Fruit fly (Drosophila melanogaster) whole organism, embryonic: ENCODE data around the gene PIG-U.

ENCODE experiments used
- ATbp ChIP-seq: fragments of 200-800 bp; sonication (Bioruptor generic); optimal IDR thresholded peaks from 2 replicates; lab custom pipeline; 2017; ENCODE audit warnings: missing biosample characterization, mild to moderate bottlenecking, missing genetic modification characterization, missing genetic modification reagents
- Aef1 ChIP-seq: fragments of 200-800 bp; sonication (Bioruptor generic); IDR thresholded peaks from 3 replicates; pipeline ENCODE4 v1.3.6; 2022; ENCODE audit warnings: missing biosample characterization, missing genetic modification characterization
- Atf-2 ChIP-seq: fragments of 200-800 bp; sonication (Bioruptor generic); optimal IDR thresholded peaks from 2 replicates; lab custom pipeline; 2016; ENCODE audit warnings: missing biosample characterization, missing genetic modification characterization
- CG10979 ChIP-seq: fragments of 200-800 bp; sonication (Bioruptor generic); optimal IDR thresholded peaks from 2 replicates; lab custom pipeline; 2018; ENCODE audit warnings: missing biosample characterization, mild to moderate bottlenecking, missing genetic modification characterization, moderate library complexity
- CG11504 ChIP-seq: fragments of 200-800 bp; sonication (Bioruptor generic); optimal IDR thresholded peaks from 3 replicates; lab custom pipeline; 2019; ENCODE audit warnings: missing biosample characterization, mild to moderate bottlenecking, missing genetic modification characterization, moderate library complexity
- CG12769 ChIP-seq: fragments of 200-800 bp; sonication (Bioruptor generic); optimal IDR thresholded peaks from 2 replicates; lab custom pipeline; 2019; ENCODE audit warnings: missing biosample characterization, mild to moderate bottlenecking, missing genetic modification characterization, moderate library complexity
- CG13424 ChIP-seq: fragments of 200-800 bp; sonication (Bioruptor generic); optimal IDR thresholded peaks from 2 replicates; lab custom pipeline; 2019; ENCODE audit warnings: missing biosample characterization, mild to moderate bottlenecking, missing genetic modification characterization, moderate library complexity
- CG13624 ChIP-seq: fragments of 200-800 bp; sonication (Bioruptor generic); optimal IDR thresholded peaks from 2 replicates; lab custom pipeline; 2016; ENCODE audit warnings: missing biosample characterization, missing genetic modification characterization
- CG14050 ChIP-seq: fragments of 200-800 bp; sonication (Bioruptor generic); IDR thresholded peaks from 3 replicates; pipeline ENCODE4 v1.3.6; 2022; ENCODE audit warnings: missing biosample characterization, missing genetic modification characterization
- CG1602 ChIP-seq: fragments of 200-800 bp; sonication (Bioruptor generic); optimal IDR thresholded peaks from 3 replicates; lab custom pipeline; 2016; ENCODE audit warnings: missing biosample characterization, missing genetic modification characterization
- CG17359 ChIP-seq: fragments of 200-800 bp; sonication (Bioruptor generic); optimal IDR thresholded peaks from 3 replicates; lab custom pipeline; 2018; ENCODE audit warnings: missing biosample characterization, mild to moderate bottlenecking, missing genetic modification characterization, moderate library complexity
- CG17568 ChIP-seq: fragments of 200-800 bp; sonication (Bioruptor generic); optimal IDR thresholded peaks from 2 replicates; lab custom pipeline; 2018; ENCODE audit warnings: missing biosample characterization, mild to moderate bottlenecking, missing genetic modification characterization, moderate library complexity
- CG18262 ChIP-seq: fragments of 200-800 bp; optimal IDR thresholded peaks from 3 replicates; lab custom pipeline; 2019; ENCODE audit warnings: missing biosample characterization, mild to moderate bottlenecking, missing genetic modification characterization, moderate library complexity
- CG18476 ChIP-seq: fragments of 200-800 bp; sonication (Bioruptor generic); optimal IDR thresholded peaks from 2 replicates; lab custom pipeline; 2016; ENCODE audit warnings: missing biosample characterization, mild to moderate bottlenecking, missing genetic modification characterization
- CG18764 ChIP-seq: fragments of 200-800 bp; sonication (Bioruptor generic); optimal IDR thresholded peaks from 3 replicates; lab custom pipeline; 2016; ENCODE audit warnings: missing biosample characterization, missing genetic modification characterization
- CG2120 ChIP-seq: fragments of 200-800 bp; sonication (Bioruptor generic); optimal IDR thresholded peaks from 3 replicates; lab custom pipeline; 2016; ENCODE audit warnings: missing biosample characterization, missing genetic modification characterization
- CG2129 ChIP-seq: fragments of 200-800 bp; sonication (Bioruptor generic); IDR thresholded peaks from 2 replicates; pipeline ENCODE4 v1.3.6; 2022; ENCODE audit warnings: missing biosample characterization, missing genetic modification characterization; ENCODE audit not compliant: partially characterized antibody
- CG33213 ChIP-seq: fragments of 200-800 bp; sonication (Bioruptor generic); optimal IDR thresholded peaks from 3 replicates; lab custom pipeline; 2016; ENCODE audit warnings: missing biosample characterization, missing genetic modification characterization
- CG4730 ChIP-seq: fragments of 200-800 bp; sonication (Bioruptor generic); IDR thresholded peaks from 2 replicates; pipeline ENCODE4 v1.3.6; 2022; ENCODE audit warnings: missing biosample characterization, missing genetic modification characterization
- CG6689 ChIP-seq: fragments of 200-800 bp; sonication (Bioruptor generic); IDR thresholded peaks from 2 replicates; pipeline ENCODE4 v1.3.6; 2022; ENCODE audit warnings: missing biosample characterization, missing genetic modification characterization
- CG7271 ChIP-seq: fragments of 200-800 bp; sonication (Bioruptor generic); optimal IDR thresholded peaks from 2 replicates; lab custom pipeline; 2018; ENCODE audit warnings: missing biosample characterization, mild to moderate bottlenecking, missing genetic modification characterization, moderate library complexity
- CG7745 ChIP-seq: fragments of 200-800 bp; sonication (Bioruptor generic); optimal IDR thresholded peaks from 2 replicates; lab custom pipeline; 2018; ENCODE audit warnings: missing biosample characterization, mild to moderate bottlenecking, missing genetic modification characterization, moderate library complexity
- CG9609 ChIP-seq: fragments of 200-800 bp; sonication (Bioruptor generic); optimal IDR thresholded peaks from 3 replicates; lab custom pipeline; 2016; ENCODE audit warnings: missing biosample characterization, missing genetic modification characterization
- E2f1 ChIP-seq: fragments of 200-800 bp; sonication (Bioruptor generic); IDR thresholded peaks from 2 replicates; pipeline ENCODE4 v1.3.6; 2022; ENCODE audit warnings: missing biosample characterization, missing genetic modification characterization
- HLH3B ChIP-seq: fragments of 200-800 bp; sonication (Bioruptor generic); IDR thresholded peaks from 2 replicates; pipeline ENCODE4 v1.3.6; 2022; ENCODE audit warnings: missing biosample characterization, missing genetic modification characterization
- HLH4C ChIP-seq: fragments of 200-800 bp; sonication (Bioruptor generic); IDR thresholded peaks from 3 replicates; pipeline ENCODE4 v1.3.6; 2022; ENCODE audit warnings: missing biosample characterization, missing genetic modification characterization; ENCODE audit not compliant: partially characterized antibody
- HmgD ChIP-seq: fragments of 200-800 bp; sonication (Bioruptor generic); optimal IDR thresholded peaks from 3 replicates; lab custom pipeline; 2016; ENCODE audit warnings: missing biosample characterization, missing genetic modification characterization
- Optix ChIP-seq: fragments of 200-800 bp; sonication (Bioruptor generic); IDR thresholded peaks from 3 replicates; pipeline ENCODE4 v1.3.6; 2022; ENCODE audit warnings: missing biosample characterization, missing genetic modification characterization
- Sox100B ChIP-seq: fragments of 200-800 bp; sonication (Bioruptor generic); optimal IDR thresholded peaks from 3 replicates; lab custom pipeline; 2018; ENCODE audit warnings: missing biosample characterization, mild to moderate bottlenecking, missing genetic modification characterization
- Ssrp ChIP-seq: fragments of 200-800 bp; sonication (Bioruptor generic); optimal IDR thresholded peaks from 2 replicates; lab custom pipeline; 2018; ENCODE audit warnings: missing biosample characterization, mild to moderate bottlenecking, missing genetic modification characterization, moderate library complexity
- ase ChIP-seq: fragments of 200-800 bp; sonication (Bioruptor generic); IDR thresholded peaks from 3 replicates; pipeline ENCODE4 v1.3.6; 2022; ENCODE audit warnings: missing biosample characterization, missing genetic modification characterization
- cad ChIP-seq: fragments of >200 bp; optimal IDR thresholded peaks from 2 replicates; lab custom pipeline; 2017; ENCODE audit warnings: missing biosample characterization, missing genetic modification characterization
- chn ChIP-seq: fragments of 200-800 bp; sonication (Bioruptor generic); optimal IDR thresholded peaks from 2 replicates; lab custom pipeline; 2016; ENCODE audit warnings: missing biosample characterization, missing genetic modification characterization
- exex ChIP-seq: fragments of 200-800 bp; sonication (Bioruptor generic); optimal IDR thresholded peaks from 4 replicates; lab custom pipeline; 2018; ENCODE audit warnings: missing biosample characterization, mild to moderate bottlenecking, missing genetic modification characterization, moderate library complexity
- grau ChIP-seq: fragments of 200-800 bp; optimal IDR thresholded peaks from 3 replicates; lab custom pipeline; 2019; ENCODE audit warnings: missing biosample characterization, mild to moderate bottlenecking, missing genetic modification characterization, moderate library complexity
- h ChIP-seq: fragments of >200 bp; optimal IDR thresholded peaks from 2 replicates; lab custom pipeline; 2017
- hbn ChIP-seq: fragments of 200-800 bp; sonication (Bioruptor generic); IDR thresholded peaks from 2 replicates; pipeline ENCODE4 v1.3.6; 2022; ENCODE audit warnings: missing biosample characterization, missing genetic modification characterization; ENCODE audit not compliant: partially characterized antibody
- kay ChIP-seq: fragments of 200-800 bp; sonication (Bioruptor generic); optimal IDR thresholded peaks from 2 replicates; lab custom pipeline; 2016; ENCODE audit warnings: missing biosample characterization, missing genetic modification characterization
- ken ChIP-seq: fragments of 200-800 bp; sonication (Bioruptor generic); IDR thresholded peaks from 3 replicates; pipeline ENCODE4 v1.3.6; 2022; ENCODE audit warnings: missing biosample characterization, missing genetic modification characterization
- lab ChIP-seq: fragments of 200-800 bp; sonication (Bioruptor generic); optimal IDR thresholded peaks from 3 replicates; lab custom pipeline; 2017; ENCODE audit warnings: missing biosample characterization, missing genetic modification characterization, mild to moderate bottlenecking, moderate library complexity, missing genetic modification reagents
- nerfin-2 ChIP-seq: fragments of 200-800 bp; sonication (Bioruptor generic); IDR thresholded peaks from 2 replicates; pipeline ENCODE4 v1.3.6; 2022; ENCODE audit warnings: missing biosample characterization, missing genetic modification characterization; ENCODE audit not compliant: partially characterized antibody
- pros ChIP-seq: fragments of 200-800 bp; sonication (Bioruptor generic); optimal IDR thresholded peaks from 3 replicates; lab custom pipeline; 2019; ENCODE audit warnings: missing biosample characterization, mild to moderate bottlenecking, missing genetic modification characterization, moderate library complexity
- pzg ChIP-seq: fragments of 200-800 bp; sonication (Bioruptor generic); optimal IDR thresholded peaks from 3 replicates; lab custom pipeline; 2018; ENCODE audit warnings: missing biosample characterization, mild to moderate bottlenecking, missing genetic modification characterization, moderate library complexity
- rib ChIP-seq: fragments of 200-800 bp; sonication (Bioruptor generic); IDR thresholded peaks from 2 replicates; pipeline ENCODE4 v1.3.6; 2022; ENCODE audit warnings: missing biosample characterization, missing genetic modification characterization
- salm ChIP-seq: fragments of 200-800 bp; sonication (Bioruptor generic); optimal IDR thresholded peaks from 2 replicates; lab custom pipeline; 2018; ENCODE audit warnings: missing biosample characterization, mild to moderate bottlenecking, missing genetic modification characterization
- stwl ChIP-seq: fragments of 200-800 bp; sonication (Bioruptor generic); optimal IDR thresholded peaks from 3 replicates; lab custom pipeline; 2018; ENCODE audit warnings: missing biosample characterization, mild to moderate bottlenecking, missing genetic modification characterization, moderate library complexity
- tin ChIP-seq: fragments of 200-800 bp; sonication (Bioruptor generic); optimal IDR thresholded peaks from 3 replicates; lab custom pipeline; 2016; ENCODE audit warnings: missing biosample characterization, missing genetic modification characterization
- tio ChIP-seq: fragments of 200-800 bp; sonication (Bioruptor generic); optimal IDR thresholded peaks from 2 replicates; lab custom pipeline; 2017; ENCODE audit warnings: missing biosample characterization, missing genetic modification characterization, inconsistent platforms
- zen2 ChIP-seq: fragments of 200-800 bp; sonication (Bioruptor generic); IDR thresholded peaks from 3 replicates; pipeline ENCODE4 v1.3.6; 2022; ENCODE audit warnings: missing biosample characterization, missing genetic modification characterization; ENCODE audit not compliant: partially characterized antibody

PIG-U gene

dm6 chr2L:8541469-8542233 is 26.8 kb downstream of the PIG-U start, which contains the start of gene Sema1a (continued):
- TF ChIP-seq lab (peak; percentile 68), CG33213 (GFP tag; lab: Kevin White, UChicago) (peak; percentile 25), nerfin-2 (GFP tag; lab: Robert Waterston, UW) (peak; percentile 80), zen2 (GFP tag; lab: Robert Waterston, UW) (peak; percentile 86), CG18262 (tag; lab: Kevin White, UChicago) (peak; percentile 69), pzg (GFP tag; lab: Kevin White, UChicago) (peak; percentile 40), HLH3B (GFP tag; lab: Robert Waterston, UW) (peak; percentile 74; the same call in 1 of the 2 replicates), CG2120 (GFP tag; lab: Kevin White, UChicago) (peak; percentile 76), Atf-2 (GFP tag; lab: Kevin White, UChicago) (peak; percentile 47), ken (GFP tag; lab: Robert Waterston, UW) (peak; percentile 74), CG12769 (peak; percentile 69), CG17359 (tag; lab: Kevin White, UChicago) (peak; percentile 57), CG11504 (tag; lab: Kevin White, UChicago) (peak; percentile 82), cad (no peak), ase (GFP tag; lab: Robert Waterston, UW) (no peak; the same call in 2 of the 3 replicates), rib (GFP tag; lab: Robert Waterston, UW) (0 out of 2 replicates have a peak, but pooled peaks have one; percentile 32), CG2129 (no peak), CG13424 (tag; lab: Kevin White, UChicago) (peak; percentile 36), CG18764 (no peak), CG18476 (GFP tag; lab: Kevin White, UChicago) (no peak), CG6689 (GFP tag; lab: Robert Waterston, UW) (peak; percentile 49; the same call in 1 of the 2 replicates), hbn (GFP tag; lab: Robert Waterston, UW) (peak; percentile 77), stwl (peak; percentile 21), CG17568 (GFP tag; lab: Kevin White, UChicago) (no peak), Sox100B (GFP tag; lab: Kevin White, UChicago) (no peak), tio (GFP tag; lab: Kevin White, UChicago) (no peak), HmgD (GFP tag; lab: Kevin White, UChicago) (no peak), CG9609 (peak; percentile 45), exex (tag; lab: Kevin White, UChicago) (peak; percentile 14), CG7271 (tag; lab: Kevin White, UChicago) (no peak), salm (tag; lab: Kevin White, UChicago) (peak; percentile 54), ATbp (peak; percentile 46), grau (peak; percentile 87), CG4730 (GFP tag; lab: Robert Waterston, UW) (peak; percentile 51; the same call in 1 of the 2 replicates), pros (GFP tag; lab: Kevin White, UChicago) (no peak), tin (GFP tag; lab: Kevin White, UChicago) (peak; percentile 36), HLH4C (GFP tag; lab: Robert Waterston, UW) (peak; percentile 83), Optix (GFP tag; lab: Robert Waterston, UW) (no peak; the same call in 2 of the 3 replicates), h (lab: Kevin White, UChicago) (no peak), CG14050 (GFP tag; lab: Robert Waterston, UW) (peak; percentile 45; the same call in 2 of the 3 replicates), kay (GFP tag; lab: Kevin White, UChicago) (no peak), Aef1 (GFP tag; lab: Robert Waterston, UW) (peak; percentile 73; the same call in 2 of the 3 replicates), CG7745 (tag; lab: Kevin White, UChicago) (peak; percentile 9), E2f1 (GFP tag; lab: Robert Waterston, UW) (peak; percentile 71), CG13624 (peak; percentile 67), chn (GFP tag; lab: Kevin White, UChicago) (peak; percentile 34), Ssrp (peak; percentile 76), CG10979 (tag; lab: Kevin White, UChicago) (peak; percentile 49), CG1602 (GFP tag; lab: Kevin White, UChicago) (peak; percentile 74)
